Worm (Caenorhabditis elegans): ENCODE results near the gene R01B10.3.
"Not testable (repeated sequence)": the region's sequence is repeated elsewhere in the genome, so short reads cannot be mapped to it uniquely, and the experiment has no call there.

Gene R01B10.3

DNA sequence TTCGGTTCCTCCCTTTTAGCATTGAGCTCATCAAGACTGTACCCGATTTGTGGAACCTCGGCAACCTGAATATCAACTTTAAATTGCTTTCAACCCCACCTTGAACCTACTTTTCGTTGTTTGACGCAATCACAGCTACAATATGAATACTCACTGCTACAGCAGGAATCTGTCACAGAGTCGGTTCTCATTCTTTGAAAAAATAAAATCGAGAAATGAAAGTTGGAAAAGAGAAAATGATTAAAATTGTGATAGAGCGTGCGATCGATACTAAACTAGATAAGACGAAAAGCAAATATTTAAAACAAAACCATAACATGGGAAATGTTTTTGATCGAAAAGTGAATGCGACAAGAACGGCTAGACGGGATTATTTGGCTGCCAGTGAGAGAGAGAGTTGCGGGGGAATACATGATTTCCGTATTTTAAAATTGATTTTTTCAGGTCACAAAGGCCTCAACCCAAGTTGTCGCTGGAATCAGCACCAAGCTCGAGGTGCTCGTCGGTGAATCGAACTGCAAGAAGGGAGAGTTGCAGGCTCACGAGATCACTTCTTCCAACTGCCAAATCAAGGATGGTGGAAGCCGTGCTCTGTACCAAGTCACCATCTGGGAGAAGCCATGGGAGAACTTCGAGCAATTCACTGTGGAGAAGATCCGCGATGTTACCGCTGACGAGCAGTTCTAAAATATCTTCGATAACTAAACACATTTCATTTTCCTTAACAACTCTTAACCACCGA lies at the start of gene R01B10.3:
Gene R01B10.3, minus strand, starts transcription at position 277 of the 742 bp plus-strand sequence.
- TF ChIP-seq ceh-48 (tag; optimal IDR thresholded peaks at IDR 0.05) (no peak), dve-1 (tag; optimal IDR thresholded peaks at IDR 0.05) (no peak), ceh-24 (tag; optimal IDR thresholded peaks at IDR 0.05) (no peak), ztf-16 (tag; optimal IDR thresholded peaks at IDR 0.05) (no peak), tbx-2 (tag; optimal IDR thresholded peaks at IDR 0.05) (no peak), dmd-4 (tag; optimal IDR thresholded peaks at IDR 0.05; ENCODE audit: borderline replicate concordance) (no peak), fkh-6 (tag; optimal IDR thresholded peaks at IDR 0.05) (no peak), elt-4 (tag; optimal IDR thresholded peaks at IDR 0.05) (no peak), tbx-7 (tag; optimal IDR thresholded peaks at IDR 0.05) (no peak), ttx-3 (tag; optimal IDR thresholded peaks at IDR 0.05) (no peak), hlh-8 (tag; optimal IDR thresholded peaks at IDR 0.05) (no peak), T23F11.4 (GFP tag; optimal IDR thresholded peaks at IDR 0.05) (no peak), pat-9 (tag; optimal IDR thresholded peaks at IDR 0.05) (no peak), hlh-13 (GFP tag; optimal IDR thresholded peaks at IDR 0.05) (no peak)

- TF ChIP-seq ceh-6 (GFP tag; optimal IDR thresholded peaks at IDR 0.05); ceh-24 (tag; optimal IDR thresholded peaks at IDR 0.05); unc-42 (tag; optimal IDR thresholded peaks at IDR 0.05): not testable (repeated sequence)
Measured at ce11 chrV:6069968-6070367, 25.0 kb upstream of the R01B10.3 start, which contains the start of gene fbxa-214. Gene fbxa-214 (minus strand): TSS chrV:6070068.

ce11 chrV:6067112-6067511 lies 22.2 kb upstream of the R01B10.3 start, which contains the start of gene srh-10:
Gene srh-10 (minus strand): TSS chrV:6067140.
- TF ChIP-seq ceh-45 (GFP tag; IDR thresholded peaks at IDR 0.05), result no peak
- no peak for TF ChIP-seq unc-55 (GFP tag; optimal IDR thresholded peaks at IDR 0.05)
- no peak for TF ChIP-seq zip-5 (tag; optimal IDR thresholded peaks at IDR 0.05)
- no peak for TF ChIP-seq che-1 (tag; optimal IDR thresholded peaks at IDR 0.05)
- no peak for TF ChIP-seq unc-42 (tag; optimal IDR thresholded peaks at IDR 0.05)

DNA sequence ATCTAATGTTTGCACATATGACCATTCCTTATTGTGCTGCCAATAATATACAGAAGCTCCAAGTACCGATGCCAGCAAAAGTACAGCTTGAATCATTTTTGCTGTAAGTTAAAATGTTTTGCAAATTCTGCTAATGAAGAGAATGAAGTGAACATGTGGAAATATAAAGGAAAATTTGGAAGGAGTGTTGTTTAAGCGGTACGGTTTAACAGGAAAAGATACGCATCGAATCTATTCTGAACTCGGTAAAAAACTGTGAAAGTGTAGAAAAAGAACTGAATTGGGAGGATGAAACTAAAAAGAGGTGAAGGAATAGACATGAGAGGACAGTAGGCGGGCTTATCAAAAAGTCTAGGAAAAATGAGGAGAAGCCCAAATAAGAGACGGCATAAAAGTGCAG lies 18.4 kb upstream of the R01B10.3 start, which contains the start of gene Y38A10A.2:
Gene Y38A10A.2, minus strand, starts transcription at position 101 of the 400 bp plus-strand sequence.
- TF ChIP-seq unc-55 (GFP tag; optimal IDR thresholded peaks at IDR 0.05) (no peak), unc-86 (tag; optimal IDR thresholded peaks at IDR 0.05) (no peak)

DNA sequence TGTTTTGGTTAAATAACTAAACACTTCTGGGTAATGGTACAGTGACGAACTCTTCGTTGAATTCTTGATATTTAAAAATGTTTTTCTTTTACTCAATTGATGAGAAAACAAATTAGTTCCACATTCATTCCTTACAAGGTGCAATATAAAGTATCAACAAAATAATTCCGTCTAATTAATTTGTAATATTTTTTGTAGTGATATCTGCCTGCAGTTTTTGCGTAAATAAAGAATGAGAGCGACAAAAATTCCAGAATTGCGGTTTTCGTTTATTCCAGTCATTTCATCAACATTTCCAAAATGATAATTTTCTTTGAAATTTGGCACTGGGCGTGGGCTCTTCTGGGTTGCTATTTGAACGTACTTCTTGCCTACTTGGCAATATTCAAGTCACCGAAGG lies 10.4 kb upstream of the R01B10.3 start, which contains the start of gene srd-20:
Gene srd-20, plus strand, starts transcription at position 301 of the 400 bp plus-strand sequence.
- TF ChIP-seq hlh-13 (GFP tag; optimal IDR thresholded peaks at IDR 0.05) (no peak), fkh-10 (GFP tag; optimal IDR thresholded peaks at IDR 0.05) (no peak), ttx-3 (tag; optimal IDR thresholded peaks at IDR 0.05) (no peak), ceh-19 (GFP tag; optimal IDR thresholded peaks at IDR 0.05) (no peak), odd-2 (tag; optimal IDR thresholded peaks at IDR 0.05) (no peak), che-1 (tag; optimal IDR thresholded peaks at IDR 0.05) (no peak), unc-55 (GFP tag; optimal IDR thresholded peaks at IDR 0.05) (no peak), K09A11.1 (tag; optimal IDR thresholded peaks at IDR 0.05; ENCODE audit: insufficient read depth) (no peak), dve-1 (tag; optimal IDR thresholded peaks at IDR 0.05) (no peak), unc-3 (GFP tag; conservative IDR thresholded peaks at IDR 0.05) (no peak), unc-3 (tag; optimal IDR thresholded peaks at IDR 0.05) (no peak), ahr-1 (tag; optimal IDR thresholded peaks at IDR 0.05) (no peak), pha-4 (tag; optimal IDR thresholded peaks at IDR 0.05) (no peak), ceh-22 (tag; optimal IDR thresholded peaks at IDR 0.05) (no peak), T23F11.4 (GFP tag; optimal IDR thresholded peaks at IDR 0.05) (no peak), ceh-31 (tag; optimal IDR thresholded peaks at IDR 0.05) (no peak), ref-2 (tag; optimal IDR thresholded peaks at IDR 0.05) (no peak)

Data from whole organism, late embryonic.